Fruit fly (Drosophila melanogaster): ENCODE data around the gene chm.
A peak's percentile ranks its signal among the peaks of the same experiment; 100 is the strongest.

Gene chm

dm6 chr2L:7376157-7376556, 36.1 kb upstream of the chm start (continued):
- TF ChIP-seq Chrac-16 (GFP tag; optimal IDR thresholded peaks at IDR 0.05) (peak; percentile 7), gem (tag; optimal IDR thresholded peaks at IDR 0.05) (peak; percentile 63), odd (GFP tag; optimal IDR thresholded peaks at IDR 0.05) (no peak), CG4424 (GFP tag; optimal IDR thresholded peaks at IDR 0.05) (no peak), C15 (GFP tag; IDR thresholded peaks at IDR 0.05) (0 out of 3 replicates have a peak, but pooled peaks have one; percentile 33), Hey (tag; optimal IDR thresholded peaks at IDR 0.05) (no peak), Meics (GFP tag; optimal IDR thresholded peaks at IDR 0.05) (no peak), sd (tag; optimal IDR thresholded peaks at IDR 0.05) (no peak), CG14667 (GFP tag; IDR thresholded peaks at IDR 0.05) (no peak), slou (GFP tag; optimal IDR thresholded peaks at IDR 0.05) (no peak), Drgx (GFP tag; IDR thresholded peaks at IDR 0.05) (peak; percentile 94), H15 (GFP tag; IDR thresholded peaks at IDR 0.05) (no peak), Sox102F (GFP tag; optimal IDR thresholded peaks at IDR 0.05) (peak; percentile 55), ftz-f1 (GFP tag; optimal IDR thresholded peaks at IDR 0.05) (no peak), YL-1 (GFP tag; optimal IDR thresholded peaks at IDR 0.05) (no peak), schlank (tag; optimal IDR thresholded peaks at IDR 0.05) (no peak), CG18599 (GFP tag; optimal IDR thresholded peaks at IDR 0.05) (no peak), eyg (GFP tag; optimal IDR thresholded peaks at IDR 0.05) (no peak), CG7357 (GFP tag; IDR thresholded peaks at IDR 0.05) (0 out of 3 replicates have a peak, but pooled peaks have one; percentile 10), CG1792 (GFP tag; optimal IDR thresholded peaks at IDR 0.05) (no peak), Pdp1 (GFP tag; optimal IDR thresholded peaks at IDR 0.05) (peak in 1 of 2 experiments; percentile 14), Trl (optimal IDR thresholded peaks at IDR 0.05) (no peak), Trl (GFP tag; optimal IDR thresholded peaks at IDR 0.05) (peak; percentile 5), vnd (GFP tag; IDR thresholded peaks at IDR 0.05; ENCODE audit: partially characterized antibody) (no peak), Ptx1 (GFP tag; IDR thresholded peaks at IDR 0.05) (peak; percentile 60), CG12104 (GFP tag; optimal IDR thresholded peaks at IDR 0.05) (no peak), Dip3 (GFP tag; optimal IDR thresholded peaks at IDR 0.05) (no peak), CG1529 (GFP tag; optimal IDR thresholded peaks at IDR 0.05) (no peak), CG6765 (GFP tag; optimal IDR thresholded peaks at IDR 0.05) (no peak), CG8359 (GFP tag; optimal IDR thresholded peaks at IDR 0.05; ENCODE audit: borderline replicate concordance) (no peak), bcd (GFP tag; optimal IDR thresholded peaks at IDR 0.05) (no peak), chinmo (GFP tag; IDR thresholded peaks at IDR 0.05; ENCODE audit: partially characterized antibody) (no peak), klu (GFP tag; IDR thresholded peaks at IDR 0.05) (no peak), CG3838 (GFP tag; optimal IDR thresholded peaks at IDR 0.05) (no peak), Ets65A (GFP tag) (no peak), B-H1 (GFP tag; IDR thresholded peaks at IDR 0.05) (peak; percentile 27; the same call in 1 of the 3 replicates), Sry-δ (GFP tag; optimal IDR thresholded peaks at IDR 0.05) (no peak), nmo (GFP tag; optimal IDR thresholded peaks at IDR 0.05) (no peak), CG12659 (GFP tag; optimal IDR thresholded peaks at IDR 0.05) (no peak), CG12391 (tag; optimal IDR thresholded peaks at IDR 0.05) (peak; percentile 40), Nf-YC (tag; optimal IDR thresholded peaks at IDR 0.05) (no peak), otp (GFP tag; IDR thresholded peaks at IDR 0.05) (no peak), Xrp1 (GFP tag; IDR thresholded peaks at IDR 0.05) (peak; percentile 62; the same call in 1 of the 2 replicates), Optix (GFP tag; IDR thresholded peaks at IDR 0.05) (no peak), CG10366 (GFP tag; IDR thresholded peaks at IDR 0.05) (peak; percentile 54), CG2678 (tag; optimal IDR thresholded peaks at IDR 0.05) (no peak), cwo (GFP tag; optimal IDR thresholded peaks at IDR 0.05) (no peak), CrebB (tag; optimal IDR thresholded peaks at IDR 0.05) (no peak), D19B (GFP tag; optimal IDR thresholded peaks at IDR 0.05) (no peak), CG16779 (GFP tag; IDR thresholded peaks at IDR 0.05) (no peak), Mes4 (GFP tag; optimal IDR thresholded peaks at IDR 0.05) (no peak), CG3407 (GFP tag; optimal IDR thresholded peaks at IDR 0.05) (no peak)

Data from whole organism, embryonic.